Worm (Caenorhabditis elegans) whole organism, L2 larva: ENCODE data around the gene elt-3.

Experiments used
- C34F6.9 ChIP-seq: fragments of 150-350 bp; optimal IDR thresholded peaks from 2 replicates; lab custom pipeline; 2014; ENCODE audit warnings: missing biosample characterization, missing genetic modification characterization
- F13H6.1 ChIP-seq: sonication (generic microtip); optimal IDR thresholded peaks from 2 replicates; lab custom pipeline; 2016; ENCODE audit warnings: missing genetic modification characterization, missing compliant biosample characterization
- Y55F3AM.14 ChIP-seq: fragments of 200-800 bp; sonication (Bioruptor generic); optimal IDR thresholded peaks from 2 replicates; lab custom pipeline; 2018; ENCODE audit warnings: mild to moderate bottlenecking, missing genetic modification characterization, missing compliant biosample characterization
- ZK546.5 ChIP-seq: sonication (generic microtip); optimal IDR thresholded peaks from 2 replicates; lab custom pipeline; 2017; ENCODE audit warnings: missing biosample characterization, missing genetic modification characterization
- aly-2 ChIP-seq: fragments of 150-350 bp; optimal IDR thresholded peaks from 2 replicates; lab custom pipeline; 2014; ENCODE audit warnings: missing biosample characterization, missing genetic modification characterization
- ama-1 ChIP-seq: fragments of 150-350 bp; optimal IDR thresholded peaks from 2 replicates; lab custom pipeline; 2018; ENCODE audit warnings: inconsistent platforms
- ceh-82 ChIP-seq: fragments of 150-350 bp; optimal IDR thresholded peaks from 2 replicates; lab custom pipeline; 2014; ENCODE audit warnings: missing biosample characterization, missing genetic modification characterization
- crh-2 ChIP-seq: sonication (generic microtip); optimal IDR thresholded peaks from 2 replicates; lab custom pipeline; 2017; ENCODE audit warnings: missing biosample characterization, missing genetic modification characterization
- elt-1 ChIP-seq: fragments of 150-350 bp; optimal IDR thresholded peaks from 2 replicates; lab custom pipeline; 2014; ENCODE audit warnings: missing biosample characterization, missing genetic modification characterization
- fos-1 ChIP-seq: fragments of 150-350 bp; optimal IDR thresholded peaks from 2 replicates; lab custom pipeline; 2014; ENCODE audit warnings: missing biosample characterization, missing genetic modification characterization
- lin-13 ChIP-seq: fragments of 150-350 bp; optimal IDR thresholded peaks from 2 replicates; lab custom pipeline; 2014; ENCODE audit warnings: missing biosample characterization, missing genetic modification reagents, missing genetic modification characterization
- mdl-1 ChIP-seq, 2 experiments: fragments of 150-350 bp in 1 of 2; sonication (generic microtip) in 1 of 2; optimal IDR thresholded peaks; 2 replicates each; lab custom pipeline; 2017; ENCODE audit warnings: missing biosample characterization in 2 of 2, missing genetic modification characterization in 2 of 2
- nhr-10 ChIP-seq: sonication (generic microtip); optimal IDR thresholded peaks from 2 replicates; lab custom pipeline; 2017; ENCODE audit warnings: missing biosample characterization, missing genetic modification characterization
- nhr-21 ChIP-seq: fragments of 150-350 bp; optimal IDR thresholded peaks from 2 replicates; lab custom pipeline; 2014; ENCODE audit warnings: missing biosample characterization, missing genetic modification characterization
- nhr-237 ChIP-seq: fragments of 150-350 bp; optimal IDR thresholded peaks from 2 replicates; lab custom pipeline; 2014; ENCODE audit warnings: missing biosample characterization, missing genetic modification characterization
- nhr-6 ChIP-seq: fragments of 150-350 bp; optimal IDR thresholded peaks from 2 replicates; lab custom pipeline; 2014; ENCODE audit warnings: missing biosample characterization, missing genetic modification characterization
- nhr-77 ChIP-seq: fragments of 150-350 bp; optimal IDR thresholded peaks from 2 replicates; lab custom pipeline; 2014; ENCODE audit warnings: missing biosample characterization, missing genetic modification characterization
- unc-55 ChIP-seq: fragments of 150-350 bp; sonication (generic microtip); optimal IDR thresholded peaks from 3 replicates; lab custom pipeline; 2014; ENCODE audit warnings: missing biosample characterization, missing genetic modification reagents, missing genetic modification characterization

elt-3 gene

ce11 chrX:13980417-13980816 is 45.7 kb downstream of the elt-3 start, which contains the start of gene arrd-24:
arrd-24 (minus strand) TSS chrX:13980517.
- TF ChIP-seq fos-1 (tag; lab: Kevin White, UChicago) = peak; percentile 12

- TF ChIP-seq Y55F3AM.14 (GFP tag; lab: Kevin White, UChicago) (no peak), mdl-1 (tag; optimal IDR thresholded peaks at IDR 0.05; lab: Kevin White, UChicago) (no peak), aly-2 (tag; lab: Kevin White, UChicago) (no peak), elt-1 (tag; lab: Kevin White, UChicago) (no peak), nhr-6 (tag; lab: Kevin White, UChicago) (no peak), ama-1 (lab: Kevin White, UChicago) (no peak), crh-2 (tag; lab: Kevin White, UChicago) (no peak), ZK546.5 (no peak), nhr-77 (tag; lab: Kevin White, UChicago) (no peak)
Measured at ce11 chrX:13986307-13986706, 51.6 kb downstream of the elt-3 start, which contains the start of gene irld-24. irld-24 (plus strand) TSS chrX:13986607.

ce11 chrX:13990680-13991079 is 56.0 kb downstream of the elt-3 start, which contains the start of gene C31E10.11:
C31E10.11 (minus strand) TSS chrX:13990780.
- TF ChIP-seq nhr-21 (tag; lab: Kevin White, UChicago) (no peak), C34F6.9 (tag; lab: Kevin White, UChicago) (no peak), unc-55 (GFP tag; lab: Kevin White, UChicago) (no peak), aly-2 (tag; lab: Kevin White, UChicago) (no peak), lin-13 (GFP tag; lab: Kevin White, UChicago) (no peak), ceh-82 (no peak), nhr-10 (tag; lab: Kevin White, UChicago) (no peak), F13H6.1 (tag; lab: Kevin White, UChicago) (no peak), nhr-237 (tag; lab: Kevin White, UChicago) (no peak), nhr-77 (tag; lab: Kevin White, UChicago) (no peak)
